Fruit fly (Drosophila melanogaster) whole organism, embryonic: ENCODE results near the gene CG7065.

Experiments
- Abd-B ChIP-seq: fragments of 200-800 bp; sonication (Bioruptor generic); optimal IDR thresholded peaks from 2 replicates; lab custom pipeline; 2018; ENCODE audit warnings: missing biosample characterization, mild to moderate bottlenecking, missing genetic modification characterization, moderate library complexity
- BEAF-32 ChIP-seq: fragments of 200-800 bp; sonication (Bioruptor generic); optimal IDR thresholded peaks from 3 replicates; lab custom pipeline; 2017; ENCODE audit warnings: missing biosample characterization, missing genetic modification characterization, mild to moderate bottlenecking, moderate library complexity, missing genetic modification reagents
- Bteb2 ChIP-seq: fragments of 200-800 bp; sonication (Bioruptor generic); optimal IDR thresholded peaks from 2 replicates; lab custom pipeline; 2016; ENCODE audit warnings: missing biosample characterization, missing genetic modification characterization
- CG11723 ChIP-seq: fragments of 200-800 bp; sonication (Bioruptor generic); optimal IDR thresholded peaks from 2 replicates; lab custom pipeline; 2017; ENCODE audit warnings: missing biosample characterization, mild to moderate bottlenecking, missing genetic modification characterization
- CG17361 ChIP-seq: fragments of 200-800 bp; sonication (Bioruptor generic); IDR thresholded peaks from 3 replicates; pipeline ENCODE4 v1.3.6; 2022; ENCODE audit warnings: missing biosample characterization, missing genetic modification characterization
- CG2116 ChIP-seq: fragments of 200-800 bp; sonication (Bioruptor generic); optimal IDR thresholded peaks from 3 replicates; lab custom pipeline; 2018; ENCODE audit warnings: missing biosample characterization, mild to moderate bottlenecking, missing genetic modification characterization
- CG2129 ChIP-seq: fragments of 200-800 bp; sonication (Bioruptor generic); IDR thresholded peaks from 2 replicates; pipeline ENCODE4 v1.3.6; 2022; ENCODE audit warnings: missing biosample characterization, missing genetic modification characterization; ENCODE audit not compliant: partially characterized antibody
- CG2199 ChIP-seq: fragments of 200-800 bp; sonication (Bioruptor generic); IDR thresholded peaks from 3 replicates; pipeline ENCODE4 v1.3.6; 2022; ENCODE audit warnings: missing biosample characterization, missing genetic modification characterization
- CG31224 ChIP-seq: fragments of 200-800 bp; sonication (Bioruptor generic); IDR thresholded peaks from 2 replicates; pipeline ENCODE4 v1.3.6; 2022; ENCODE audit warnings: missing biosample characterization, missing genetic modification characterization
- CG31365 ChIP-seq: fragments of 200-800 bp; sonication (Bioruptor generic); optimal IDR thresholded peaks from 2 replicates; lab custom pipeline; 2018; ENCODE audit warnings: missing biosample characterization, mild to moderate bottlenecking, missing genetic modification characterization
- CG34224 ChIP-seq: fragments of 200-800 bp; sonication (Bioruptor generic); IDR thresholded peaks from 3 replicates; pipeline ENCODE4 v1.3.6; 2022; ENCODE audit warnings: missing biosample characterization, missing genetic modification characterization; ENCODE audit not compliant: partially characterized antibody
- CG34422 ChIP-seq: fragments of 200-800 bp; sonication (Bioruptor generic); IDR thresholded peaks from 3 replicates; pipeline ENCODE4 v1.3.6; 2022; ENCODE audit warnings: missing biosample characterization, missing genetic modification characterization
- CG3726 ChIP-seq: fragments of 200-800 bp; sonication (Bioruptor generic); IDR thresholded peaks from 3 replicates; pipeline ENCODE4, ENCODE4 v1.3.6; 2022; ENCODE audit warnings: missing biosample characterization, missing genetic modification characterization
- CG42726 ChIP-seq: fragments of 200-800 bp; sonication (Bioruptor generic); IDR thresholded peaks from 2 replicates; pipeline ENCODE4 v1.3.6; 2022; ENCODE audit warnings: missing biosample characterization, missing genetic modification characterization; ENCODE audit not compliant: partially characterized antibody
- CG5953 ChIP-seq: fragments of 200-800 bp; sonication (Bioruptor generic); IDR thresholded peaks from 2 replicates; pipeline ENCODE4 v1.3.6; 2022; ENCODE audit warnings: missing biosample characterization, missing genetic modification characterization
- CG6254 ChIP-seq: fragments of 200-800 bp; sonication (Bioruptor generic); optimal IDR thresholded peaks from 3 replicates; lab custom pipeline; 2017; ENCODE audit warnings: mild to moderate bottlenecking, missing biosample characterization, missing genetic modification reagents, missing genetic modification characterization
- CG6272 ChIP-seq: fragments of 200-800 bp; sonication (Bioruptor generic); IDR thresholded peaks from 2 replicates; pipeline ENCODE4 v1.3.6; 2022; ENCODE audit warnings: missing biosample characterization, missing genetic modification characterization
- CG6654 ChIP-seq: fragments of 200-800 bp; sonication (Bioruptor generic); optimal IDR thresholded peaks from 2 replicates; lab custom pipeline; 2017; ENCODE audit warnings: missing biosample characterization, mild to moderate bottlenecking, missing genetic modification characterization
- CG6765 ChIP-seq: fragments of 200-800 bp; sonication (Bioruptor generic); optimal IDR thresholded peaks from 3 replicates; lab custom pipeline; 2017; ENCODE audit warnings: missing biosample characterization, mild to moderate bottlenecking, missing genetic modification characterization
- CG7963 ChIP-seq: fragments of 200-800 bp; sonication (Bioruptor generic); IDR thresholded peaks from 3 replicates; pipeline ENCODE4 v1.3.6; 2022; ENCODE audit warnings: missing biosample characterization, missing genetic modification characterization; ENCODE audit not compliant: partially characterized antibody
- CrebB ChIP-seq: fragments of 200-800 bp; sonication (Bioruptor generic); optimal IDR thresholded peaks from 3 replicates; lab custom pipeline; 2018; ENCODE audit warnings: missing biosample characterization, mild to moderate bottlenecking, missing genetic modification characterization
- Doc3 ChIP-seq: fragments of 200-800 bp; sonication (Bioruptor generic); IDR thresholded peaks from 3 replicates; pipeline ENCODE4 v1.3.6; 2022; ENCODE audit warnings: missing biosample characterization, missing genetic modification characterization; ENCODE audit not compliant: partially characterized antibody
- Fer2 ChIP-seq: fragments of 200-800 bp; sonication (Bioruptor generic); optimal IDR thresholded peaks from 2 replicates; lab custom pipeline; 2018; ENCODE audit warnings: missing biosample characterization, mild to moderate bottlenecking, missing genetic modification characterization, moderate library complexity
- Hr39 ChIP-seq: fragments of >200 bp; optimal IDR thresholded peaks from 2 replicates; lab custom pipeline; 2017
- Kr ChIP-seq: fragments of 200-800 bp; sonication (Bioruptor generic); optimal IDR thresholded peaks from 2 replicates; lab custom pipeline; 2017; ENCODE audit warnings: missing biosample characterization, mild to moderate bottlenecking, missing genetic modification characterization
- Med ChIP-seq: fragments of 200-800 bp; sonication (Bioruptor generic); peaks from one replicate; lab custom pipeline; 2016; ENCODE audit warnings: missing biosample characterization, missing genetic modification characterization, mild to moderate bottlenecking, inconsistent platforms, moderate library complexity
- Mes4 ChIP-seq: fragments of 200-800 bp; sonication (Bioruptor generic); optimal IDR thresholded peaks from 2 replicates; lab custom pipeline; 2016; ENCODE audit warnings: missing biosample characterization, missing genetic modification characterization
- Opbp ChIP-seq: fragments of 200-800 bp; sonication (Bioruptor generic); IDR thresholded peaks from 3 replicates; pipeline ENCODE4 v1.3.6; 2022; ENCODE audit warnings: missing biosample characterization, missing genetic modification characterization; ENCODE audit not compliant: partially characterized antibody
- Rfx ChIP-seq: fragments of 200-800 bp; sonication (Bioruptor generic); IDR thresholded peaks from 2 replicates; pipeline ENCODE4 v1.3.6; 2022; ENCODE audit warnings: missing biosample characterization, missing genetic modification characterization
- Stat92E ChIP-seq, 3 experiments: fragments of >200 bp in 2 of 3; fragments of 200-800 bp in 1 of 3; sonication (Bioruptor generic) in 1 of 3; optimal IDR thresholded peaks; 2 replicates each; lab custom pipeline; 2017 to 2019; ENCODE audit warnings: missing biosample characterization in 3 of 3, missing genetic modification characterization in 3 of 3, mild to moderate bottlenecking in 1 of 3, moderate library complexity in 1 of 3
- ac ChIP-seq: fragments of 200-800 bp; sonication (Bioruptor generic); optimal IDR thresholded peaks from 3 replicates; lab custom pipeline; 2017; ENCODE audit warnings: missing biosample characterization, mild to moderate bottlenecking, missing genetic modification characterization
- cato ChIP-seq: fragments of 200-800 bp; sonication (Bioruptor generic); optimal IDR thresholded peaks from 2 replicates; lab custom pipeline; 2016; ENCODE audit warnings: missing biosample characterization, missing genetic modification characterization, borderline replicate concordance
- ci ChIP-seq: fragments of 200-800 bp; sonication (Bioruptor generic); IDR thresholded peaks from 3 replicates; pipeline ENCODE4 v1.3.6; 2022; ENCODE audit warnings: missing biosample characterization, missing genetic modification characterization
- dpn ChIP-seq, 2 experiments: fragments of 200-800 bp; sonication (Bioruptor generic); optimal IDR thresholded peaks; 3 replicates each; lab custom pipeline; 2016; ENCODE audit warnings: missing biosample characterization in 2 of 2, missing genetic modification characterization in 2 of 2
- dysf ChIP-seq: fragments of 200-800 bp; sonication (Bioruptor generic); IDR thresholded peaks from 3 replicates; pipeline ENCODE4 v1.3.6; 2022; ENCODE audit warnings: missing biosample characterization, missing genetic modification characterization
- fd64A ChIP-seq: fragments of 200-800 bp; sonication (Bioruptor generic); optimal IDR thresholded peaks from 3 replicates; lab custom pipeline; 2018; ENCODE audit warnings: missing biosample characterization, mild to moderate bottlenecking, missing genetic modification characterization
- fru ChIP-seq: fragments of >200 bp; optimal IDR thresholded peaks from 2 replicates; lab custom pipeline; 2017
- jing ChIP-seq: fragments of 200-800 bp; sonication (Bioruptor generic); optimal IDR thresholded peaks from 2 replicates; lab custom pipeline; 2018; ENCODE audit warnings: missing biosample characterization, mild to moderate bottlenecking, missing genetic modification characterization
- jumu ChIP-seq: fragments of 200-800 bp; sonication (Bioruptor generic); optimal IDR thresholded peaks from 3 replicates; lab custom pipeline; 2016; ENCODE audit warnings: missing biosample characterization, missing genetic modification characterization
- kni ChIP-seq: fragments of 200-800 bp; sonication (Bioruptor generic); optimal IDR thresholded peaks from 3 replicates; lab custom pipeline; 2017; ENCODE audit warnings: mild to moderate bottlenecking, missing biosample characterization, missing genetic modification reagents, missing genetic modification characterization
- lilli ChIP-seq: fragments of 200-800 bp; sonication (Bioruptor generic); optimal IDR thresholded peaks from 3 replicates; lab custom pipeline; 2016; ENCODE audit warnings: missing biosample characterization, missing genetic modification characterization
- nmo ChIP-seq: fragments of 200-800 bp; sonication (Bioruptor generic); optimal IDR thresholded peaks from 2 replicates; lab custom pipeline; 2018; ENCODE audit warnings: missing biosample characterization, mild to moderate bottlenecking, missing genetic modification characterization, moderate library complexity
- otp ChIP-seq: fragments of 200-800 bp; sonication (Bioruptor generic); IDR thresholded peaks from 3 replicates; pipeline ENCODE4, ENCODE4 v1.3.6; 2022; ENCODE audit warnings: missing biosample characterization, missing genetic modification characterization
- pita ChIP-seq: fragments of 200-800 bp; sonication (Bioruptor generic); optimal IDR thresholded peaks from 2 replicates; lab custom pipeline; 2017; ENCODE audit warnings: missing biosample characterization, mild to moderate bottlenecking, missing genetic modification characterization
- ro ChIP-seq: fragments of 200-800 bp; sonication (Bioruptor generic); IDR thresholded peaks from 2 replicates; pipeline ENCODE4 v1.3.6; 2022; ENCODE audit warnings: missing biosample characterization, missing genetic modification characterization
- sc ChIP-seq, 3 experiments: fragments of >200 bp in 2 of 3; fragments of 200-800 bp in 1 of 3; sonication (Bioruptor generic) in 1 of 3; optimal IDR thresholded peaks; 2 replicates in 2 of 3; 3 replicates in 1 of 3; lab custom pipeline; 2017; ENCODE audit warnings: mild to moderate bottlenecking in 1 of 3, missing biosample characterization in 1 of 3, missing genetic modification characterization in 1 of 3, missing genetic modification reagents in 1 of 3
- sens-2 ChIP-seq: fragments of 200-800 bp; sonication (Bioruptor generic); IDR thresholded peaks from 2 replicates; pipeline ENCODE4 v1.3.6; 2022; ENCODE audit warnings: missing biosample characterization, missing genetic modification characterization
- tap ChIP-seq: fragments of 200-800 bp; optimal IDR thresholded peaks from 3 replicates; lab custom pipeline; 2019; ENCODE audit warnings: missing biosample characterization, mild to moderate bottlenecking, missing genetic modification characterization, moderate library complexity
- toy ChIP-seq: fragments of 200-800 bp; sonication (Bioruptor generic); IDR thresholded peaks from 2 replicates; pipeline ENCODE4 v1.3.6; 2022; ENCODE audit warnings: missing biosample characterization, missing genetic modification characterization
- vnd ChIP-seq: fragments of 200-800 bp; sonication (Bioruptor generic); IDR thresholded peaks from 3 replicates; pipeline ENCODE4 v1.3.6; 2022; ENCODE audit warnings: missing biosample characterization, missing genetic modification characterization; ENCODE audit not compliant: partially characterized antibody
- z ChIP-seq: fragments of 200-800 bp; sonication (Bioruptor generic); IDR thresholded peaks from 3 replicates; pipeline ENCODE4 v1.3.6; 2022; ENCODE audit warnings: missing biosample characterization, missing genetic modification characterization

The CG7065 gene

DNA sequence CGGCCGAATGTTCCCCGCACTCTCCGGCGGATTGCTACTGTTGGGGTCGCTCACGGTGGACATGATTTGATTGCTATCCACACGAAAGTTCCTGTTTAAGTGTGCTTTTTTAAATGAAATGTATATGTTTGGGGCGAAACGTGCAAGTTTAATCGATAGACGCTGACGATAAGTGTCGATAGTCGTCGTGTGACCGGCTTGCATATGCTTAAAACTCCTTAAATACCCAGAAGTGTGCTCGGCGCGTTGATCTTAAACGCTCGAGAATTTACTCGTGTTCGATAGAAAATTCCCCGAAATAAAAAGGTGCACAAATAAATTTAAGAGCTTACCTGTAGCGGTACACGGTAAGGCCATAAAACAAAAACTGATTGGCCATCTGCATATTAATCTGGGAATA lies 19.6 kb downstream of the CG7065 start, which contains the start of the genes Zpr1 and CG44532 (continued):
- no peak for TF ChIP-seq Stat92E (GFP tag; optimal IDR thresholded peaks at IDR 0.05; lab: Kevin White, UChicago)
- no peak for TF ChIP-seq Mes4
- no peak for TF ChIP-seq jumu
- peak; percentile 74 for TF ChIP-seq Opbp (GFP tag; lab: Robert Waterston, UW)
- TF ChIP-seq CG6272 (GFP tag; lab: Robert Waterston, UW) = no peak
- no peak for TF ChIP-seq Kr (GFP tag; lab: Kevin White, UChicago)
- no peak for TF ChIP-seq Abd-B (GFP tag; lab: Kevin White, UChicago)
- TF ChIP-seq z (GFP tag; lab: Robert Waterston, UW) = no peak
- TF ChIP-seq CG2116 = no peak
- TF ChIP-seq CG7963 (GFP tag; lab: Robert Waterston, UW) = peak; percentile 49; the same call in 1 of the 3 replicates
- TF ChIP-seq CG17361 (GFP tag; lab: Robert Waterston, UW) = no peak
- no peak for TF ChIP-seq Fer2 (tag; lab: Kevin White, UChicago)
- TF ChIP-seq Med (GFP tag; lab: Kevin White, UChicago) = no peak
- TF ChIP-seq cato = no peak
- peak; percentile 50; the same call in 2 of the 3 replicates for TF ChIP-seq Doc3 (GFP tag; lab: Robert Waterston, UW)
- TF ChIP-seq ac (GFP tag; lab: Kevin White, UChicago) = no peak
- no peak for TF ChIP-seq CG11723 (GFP tag; lab: Kevin White, UChicago)
- no peak for TF ChIP-seq Rfx (GFP tag; lab: Robert Waterston, UW)
- TF ChIP-seq lilli = no peak
- TF ChIP-seq vnd (GFP tag; lab: Robert Waterston, UW) = peak; percentile 62
- TF ChIP-seq ci (GFP tag; lab: Robert Waterston, UW) = no peak
- TF ChIP-seq fd64A (GFP tag; lab: Kevin White, UChicago) = no peak
- TF ChIP-seq CG2129 (GFP tag; lab: Robert Waterston, UW) = no peak; the same call in none of the 2 replicates
- TF ChIP-seq pita = no peak
- TF ChIP-seq CG6254 = no peak
- peak; percentile 52 for TF ChIP-seq CG34224 (GFP tag; lab: Robert Waterston, UW)
- no peak for TF ChIP-seq otp (GFP tag; lab: Robert Waterston, UW)
- TF ChIP-seq CG6654 (GFP tag; lab: Kevin White, UChicago) = no peak
- TF ChIP-seq nmo = no peak
- no peak for TF ChIP-seq kni
- TF ChIP-seq CG31224 = no peak
- no peak for TF ChIP-seq CG6765
- TF ChIP-seq CG31365 (tag; lab: Kevin White, UChicago) = no peak
- TF ChIP-seq BEAF-32 (GFP tag; lab: Kevin White, UChicago) = peak; percentile 73
- TF ChIP-seq sc (optimal IDR thresholded peaks at IDR 0.05; lab: Kevin White, UChicago) = no peak
- no peak for TF ChIP-seq sc (GFP tag; optimal IDR thresholded peaks at IDR 0.05; lab: Kevin White, UChicago)
- no peak for TF ChIP-seq CrebB (tag; lab: Kevin White, UChicago)
- TF ChIP-seq Hr39 (lab: Kevin White, UChicago) = no peak
- TF ChIP-seq CG42726 (GFP tag; lab: Robert Waterston, UW) = no peak
- no peak for TF ChIP-seq dpn (GFP tag; optimal IDR thresholded peaks at IDR 0.05; lab: Kevin White, UChicago)
- no peak for TF ChIP-seq Bteb2 (GFP tag; lab: Kevin White, UChicago)
- no peak for TF ChIP-seq CG5953 (GFP tag; lab: Robert Waterston, UW)
- no peak for TF ChIP-seq CG34422 (GFP tag; lab: Robert Waterston, UW)
- no peak for TF ChIP-seq sens-2 (GFP tag; lab: Robert Waterston, UW)
- TF ChIP-seq fru (lab: Kevin White, UChicago) = no peak
- TF ChIP-seq toy = no peak
- TF ChIP-seq ro (GFP tag; lab: Robert Waterston, UW) = no peak
- no peak for TF ChIP-seq CG2199 (GFP tag; lab: Robert Waterston, UW)
- TF ChIP-seq tap (tag; lab: Kevin White, UChicago) = no peak
- TF ChIP-seq dysf = no peak
- no peak for TF ChIP-seq jing (GFP tag; lab: Kevin White, UChicago)
- no peak for TF ChIP-seq CG3726 (GFP tag; lab: Robert Waterston, UW)
